Worm (Caenorhabditis elegans): ENCODE measurements around the gene T14F9.2.

DNA sequence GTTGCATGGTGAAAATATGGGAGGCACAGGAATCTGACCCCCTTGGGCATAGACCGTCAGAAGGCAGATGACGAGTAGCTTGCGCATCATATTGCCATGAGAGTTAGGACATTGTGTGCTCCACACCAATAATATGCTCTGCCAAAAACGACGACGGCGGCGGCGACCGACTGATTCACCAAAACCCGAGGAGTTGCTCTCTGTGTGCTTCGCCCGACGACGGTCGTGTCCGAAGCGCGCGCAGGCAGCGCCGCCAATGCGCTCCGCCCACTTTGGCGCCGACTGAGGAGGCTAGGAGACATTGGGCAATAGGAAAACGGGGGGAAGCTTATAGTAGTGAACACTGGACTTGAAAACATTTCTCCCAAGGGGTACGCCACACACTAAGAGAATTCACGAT lies 33.8 kb downstream of the T14F9.2 start, which contains the start of gene AH9.6:
- TF ChIP-seq tab-1 (GFP tag; IDR thresholded peaks at IDR 0.05) (no peak), flt-1 (GFP tag; IDR thresholded peaks at IDR 0.05) (no peak), ref-1 (GFP tag; conservative IDR thresholded peaks at IDR 0.05) (no peak)
